Fruit fly (Drosophila melanogaster): ENCODE measurements around the gene PolD3.

Gene PolD3

DNA sequence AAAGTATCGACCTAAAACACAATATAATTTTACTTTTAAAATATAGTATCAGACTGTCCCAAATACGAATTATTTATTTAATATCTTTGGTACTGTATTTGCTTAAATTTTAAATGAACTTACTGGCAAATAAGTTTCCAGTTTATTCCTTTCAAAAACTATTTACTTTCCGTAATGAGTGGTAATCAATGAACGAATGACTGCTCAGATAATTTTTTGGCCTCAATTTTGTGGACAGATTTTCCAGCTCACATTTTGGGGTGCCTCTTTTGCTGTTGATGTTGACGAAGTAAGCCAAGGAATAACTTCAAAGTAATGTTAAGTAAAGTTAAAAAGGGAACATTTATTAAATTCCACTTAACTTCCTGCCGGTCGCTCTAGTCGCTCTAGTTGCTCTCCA is 41.2 kb downstream of the PolD3 start, which contains the start of gene CG43230:
TSS of gene CG43230 (plus strand) at position 301 of the 400 bp plus-strand sequence.
- TF ChIP-seq Sox102F (GFP tag; optimal IDR thresholded peaks at IDR 0.05) (no peak), Eip78C (GFP tag) (no peak), CG8319 (GFP tag; optimal IDR thresholded peaks at IDR 0.05) (no peak), Gug (GFP tag; IDR thresholded peaks at IDR 0.05) (no peak), CG34406 (GFP tag; optimal IDR thresholded peaks at IDR 0.05) (no peak), CG11762 (GFP tag; optimal IDR thresholded peaks at IDR 0.05; ENCODE audit: insufficient read depth) (no peak), CG8119 (GFP tag; IDR thresholded peaks at IDR 0.05) (no peak), CG6276 (GFP tag; optimal IDR thresholded peaks at IDR 0.05) (no peak), CG4318 (GFP tag; optimal IDR thresholded peaks at IDR 0.05) (no peak), salr (GFP tag; optimal IDR thresholded peaks at IDR 0.05) (no peak), lz (GFP tag; optimal IDR thresholded peaks at IDR 0.05) (no peak), CG32006 (GFP tag; optimal IDR thresholded peaks at IDR 0.05) (no peak), Hr39 (GFP tag; optimal IDR thresholded peaks at IDR 0.05) (no peak), ss (GFP tag; optimal IDR thresholded peaks at IDR 0.05) (no peak), Ets21C (GFP tag; optimal IDR thresholded peaks at IDR 0.05) (no peak), CG11902 (GFP tag; optimal IDR thresholded peaks at IDR 0.05) (no peak), dsx (GFP tag; optimal IDR thresholded peaks at IDR 0.05; ENCODE audit: poor library complexity, severe bottlenecking) (no peak)

DNA sequence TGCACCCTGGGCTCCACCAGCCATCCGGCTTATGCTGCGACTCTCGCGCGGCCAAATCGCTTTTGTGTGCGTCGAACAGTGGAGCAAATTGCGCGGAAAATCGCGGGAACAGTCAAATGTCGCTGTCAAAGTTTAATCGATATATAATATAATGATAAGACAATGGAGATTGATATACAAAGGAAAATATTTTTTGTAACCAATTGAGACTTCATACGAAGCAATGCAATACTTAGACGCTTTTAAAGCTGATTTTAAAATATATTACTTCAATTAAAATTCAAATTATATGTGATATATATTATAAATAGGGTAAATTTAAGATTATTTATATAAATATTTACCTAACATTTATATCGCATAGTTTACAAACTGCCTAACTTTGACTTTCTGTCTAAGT is 44.6 kb downstream of the PolD3 start:
- TF ChIP-seq CG10631 (GFP tag; optimal IDR thresholded peaks at IDR 0.05) (peak; percentile 31), achi (GFP tag; optimal IDR thresholded peaks at IDR 0.05) (peak; percentile 11), CG32006 (GFP tag; optimal IDR thresholded peaks at IDR 0.05) (no peak), CG1621 (tag; optimal IDR thresholded peaks at IDR 0.05) (no peak), CG6276 (GFP tag; optimal IDR thresholded peaks at IDR 0.05) (no peak), pdm3 (GFP tag; optimal IDR thresholded peaks at IDR 0.05) (no peak), Ets96B (tag; optimal IDR thresholded peaks at IDR 0.05) (peak; percentile 10), Eip78C (GFP tag) (peak; percentile 64), CG34406 (GFP tag; optimal IDR thresholded peaks at IDR 0.05) (peak; percentile 15), Met (GFP tag; optimal IDR thresholded peaks at IDR 0.05) (peak; percentile 1), CG6808 (GFP tag; optimal IDR thresholded peaks at IDR 0.05) (peak; percentile 35), svp (GFP tag) (peak; percentile 58), acj6 (GFP tag; optimal IDR thresholded peaks at IDR 0.05) (peak; percentile 1), ss (GFP tag; optimal IDR thresholded peaks at IDR 0.05) (peak in 1 of 2 experiments; percentile 19), spab (GFP tag; optimal IDR thresholded peaks at IDR 0.05) (peak; percentile 1)

All from whole organism, prepupa.